Worm (Caenorhabditis elegans): ENCODE measurements around the gene C16C8.11.

- no peak for TF ChIP-seq dao-5 (tag; optimal IDR thresholded peaks at IDR 0.05)
- TF ChIP-seq him-1 (tag; optimal IDR thresholded peaks at IDR 0.05): no peak
- no peak for TF ChIP-seq W03F9.2 (tag; optimal IDR thresholded peaks at IDR 0.05)
Observed at ce11 chrII:3459199-3459598, 5.7 kb downstream of the C16C8.11 start.
